Worm (Caenorhabditis elegans) whole organism, L3 larva: ENCODE results near the gene swsn-3.

ENCODE experiments used
- R02D3.7 ChIP-seq: fragments of 150-350 bp; optimal IDR thresholded peaks from 2 replicates; lab custom pipeline; 2014; ENCODE audit warnings: missing biosample characterization, missing genetic modification characterization
- ZK546.5 ChIP-seq: sonication (generic microtip); optimal IDR thresholded peaks from 2 replicates; lab custom pipeline; 2017; ENCODE audit warnings: missing biosample characterization, missing genetic modification characterization
- aly-2 ChIP-seq: fragments of 150-350 bp; optimal IDR thresholded peaks from 2 replicates; lab custom pipeline; 2014; ENCODE audit warnings: missing biosample characterization, missing genetic modification characterization
- ceh-82 ChIP-seq: fragments of 150-350 bp; optimal IDR thresholded peaks from 2 replicates; lab custom pipeline; 2014; ENCODE audit warnings: missing biosample characterization, missing genetic modification characterization
- daf-12 ChIP-seq: fragments of 150-350 bp; optimal IDR thresholded peaks from 2 replicates; lab custom pipeline; 2014; ENCODE audit warnings: missing biosample characterization, missing genetic modification reagents, missing genetic modification characterization
- egl-27 ChIP-seq: sonication (generic microtip); optimal IDR thresholded peaks from 4 replicates; lab custom pipeline; 2017; ENCODE audit warnings: missing biosample characterization, missing genetic modification reagents, missing genetic modification characterization
- egl-5 ChIP-seq: fragments of 150-350 bp; optimal IDR thresholded peaks from 2 replicates; lab custom pipeline; 2017; ENCODE audit warnings: missing biosample characterization, missing genetic modification reagents, missing genetic modification characterization, inconsistent platforms
- elt-1 ChIP-seq: fragments of 150-350 bp; optimal IDR thresholded peaks from 2 replicates; lab custom pipeline; 2014; ENCODE audit warnings: missing biosample characterization, missing genetic modification characterization
- elt-2 ChIP-seq: sonication (generic microtip); optimal IDR thresholded peaks from 2 replicates; lab custom pipeline; 2016; ENCODE audit warnings: missing genetic modification reagents, mild to moderate bottlenecking, missing genetic modification characterization, missing compliant biosample characterization
- eor-1 ChIP-seq, 2 experiments: fragments of 150-350 bp; optimal IDR thresholded peaks; 2 replicates each; lab custom pipeline; 2014 to 2018; ENCODE audit warnings: missing biosample characterization in 2 of 2, missing genetic modification characterization in 2 of 2
- fkh-10 ChIP-seq: sonication (generic microtip); optimal IDR thresholded peaks from 2 replicates; lab custom pipeline; 2017; ENCODE audit warnings: missing biosample characterization, missing genetic modification reagents, missing genetic modification characterization
- hmg-11 ChIP-seq: sonication (generic microtip); optimal IDR thresholded peaks from 2 replicates; lab custom pipeline; 2016; ENCODE audit warnings: missing genetic modification characterization, missing compliant biosample characterization
- jun-1 ChIP-seq: fragments of 150-350 bp; optimal IDR thresholded peaks from 2 replicates; lab custom pipeline; 2014; ENCODE audit warnings: missing biosample characterization, missing genetic modification reagents, missing genetic modification characterization
- lin-15B ChIP-seq: fragments of 150-350 bp; optimal IDR thresholded peaks from 2 replicates; lab custom pipeline; 2014; ENCODE audit warnings: missing biosample characterization, missing genetic modification characterization
- lsy-12 ChIP-seq: sonication (generic microtip); optimal IDR thresholded peaks from 2 replicates; lab custom pipeline; 2016; ENCODE audit warnings: mild to moderate bottlenecking, missing genetic modification characterization, missing compliant biosample characterization
- mdl-1 ChIP-seq: fragments of 150-350 bp; optimal IDR thresholded peaks from 2 replicates; lab custom pipeline; 2014; ENCODE audit warnings: missing biosample characterization, missing genetic modification characterization
- mml-1 ChIP-seq: fragments of 150-350 bp; sonication (generic microtip); optimal IDR thresholded peaks from 3 replicates; lab custom pipeline; 2014; ENCODE audit warnings: missing biosample characterization, missing genetic modification characterization
- nfya-1 ChIP-seq: sonication (generic microtip); optimal IDR thresholded peaks from 2 replicates; lab custom pipeline; 2017; ENCODE audit warnings: missing genetic modification characterization, mild to moderate bottlenecking, missing compliant biosample characterization, antibody characterized with exemption, moderate library complexity; ENCODE audit not compliant: insufficient read depth
- nhr-11 ChIP-seq: fragments of 150-350 bp; optimal IDR thresholded peaks from 2 replicates; lab custom pipeline; 2014; ENCODE audit warnings: missing biosample characterization, missing genetic modification characterization
- nhr-237 ChIP-seq: fragments of 150-350 bp; optimal IDR thresholded peaks from 2 replicates; lab custom pipeline; 2014; ENCODE audit warnings: missing biosample characterization, missing genetic modification characterization
- nhr-28 ChIP-seq: fragments of 150-350 bp; optimal IDR thresholded peaks from 2 replicates; lab custom pipeline; 2014; ENCODE audit warnings: missing biosample characterization, missing genetic modification characterization
- nhr-76 ChIP-seq: fragments of 150-350 bp; sonication (generic microtip); optimal IDR thresholded peaks from 5 replicates; lab custom pipeline; 2014; ENCODE audit warnings: missing biosample characterization, missing genetic modification characterization
- pha-4 ChIP-seq: fragments of 150-350 bp; optimal IDR thresholded peaks from 2 replicates; lab custom pipeline; 2014; ENCODE audit warnings: missing biosample characterization, missing genetic modification reagents, missing genetic modification characterization
- pqm-1 ChIP-seq: fragments of 150-350 bp; optimal IDR thresholded peaks from 2 replicates; lab custom pipeline; 2017; ENCODE audit warnings: missing biosample characterization, missing genetic modification characterization, inconsistent platforms
- sea-2 ChIP-seq: fragments of 150-350 bp; sonication (generic microtip); optimal IDR thresholded peaks from 4 replicates; lab custom pipeline; 2014; ENCODE audit warnings: missing biosample characterization, missing genetic modification reagents, missing genetic modification characterization
- tbx-2 ChIP-seq: sonication (generic microtip); optimal IDR thresholded peaks from 2 replicates; lab custom pipeline; 2016; ENCODE audit warnings: mild to moderate bottlenecking, missing genetic modification characterization, missing compliant biosample characterization
- unc-39 ChIP-seq: sonication (generic microtip); optimal IDR thresholded peaks from 4 replicates; lab custom pipeline; 2017; ENCODE audit warnings: missing biosample characterization, missing genetic modification characterization
- unc-62 ChIP-seq: fragments of 150-350 bp; sonication (generic microtip); optimal IDR thresholded peaks from 4 replicates; lab custom pipeline; 2014; ENCODE audit warnings: missing biosample characterization, missing genetic modification reagents, missing genetic modification characterization
- ztf-11 ChIP-seq: fragments of 150-350 bp; optimal IDR thresholded peaks from 2 replicates; lab custom pipeline; 2014; ENCODE audit warnings: missing biosample characterization, missing genetic modification characterization

Gene swsn-3

ce11 chrIII:2756260-2756659 lies 12.2 kb downstream of the swsn-3 start, which contains the start of gene gldi-9:
TSS of gene gldi-9 (minus strand) at chrIII:2756360.
- no peak for TF ChIP-seq ZK546.5 (tag; lab: Kevin White, UChicago)
- TF ChIP-seq nhr-28: no peak
- TF ChIP-seq elt-1 (tag; lab: Kevin White, UChicago): no peak
- TF ChIP-seq aly-2: no peak
- TF ChIP-seq nhr-237 (tag; lab: Kevin White, UChicago): no peak
- TF ChIP-seq sea-2 (GFP tag; lab: Kevin White, UChicago): no peak
- TF ChIP-seq lsy-12 (tag; lab: Kevin White, UChicago): no peak
- TF ChIP-seq pha-4: peak; percentile 33
- no peak for TF ChIP-seq egl-5

- peak; percentile 33 for TF ChIP-seq pqm-1 (tag; lab: Kevin White, UChicago)
- TF ChIP-seq R02D3.7 (tag; lab: Kevin White, UChicago): no peak
Observed at ce11 chrIII:2746553-2746952, 21.9 kb downstream of the swsn-3 start, which contains the start of gene Y71H2AM.14. TSS of gene Y71H2AM.14 (minus strand) at chrIII:2746653.

ce11 chrIII:2739469-2739868 lies 29.0 kb downstream of the swsn-3 start, which contains the start of gene cest-25:
TSS of gene cest-25 (minus strand) at chrIII:2739531.
- no peak for TF ChIP-seq unc-39 (tag; lab: Kevin White, UChicago)
- TF ChIP-seq pha-4: peak; percentile 18
- TF ChIP-seq pqm-1 (tag; lab: Kevin White, UChicago): peak; percentile 81
- peak; percentile 50 for TF ChIP-seq jun-1 (tag; lab: Kevin White, UChicago)
- no peak for TF ChIP-seq fkh-10
- no peak for TF ChIP-seq tbx-2
- peak; percentile 93 for TF ChIP-seq elt-2 (tag; lab: Kevin White, UChicago)
- no peak for TF ChIP-seq eor-1 (tag; optimal IDR thresholded peaks at IDR 0.05; lab: Kevin White, UChicago)
- TF ChIP-seq, all 47 proteins: peak for 4

ce11 chrIII:2733606-2734183 lies 34.8 kb downstream of the swsn-3 start, which contains the start of gene Y71H2AM.12:
TSS of gene Y71H2AM.12 (minus strand) at chrIII:2734091.
- no peak for TF ChIP-seq nhr-11
- peak; percentile 70 for TF ChIP-seq elt-2 (tag; lab: Kevin White, UChicago)
- TF ChIP-seq, all 47 proteins: peak for 1

- TF ChIP-seq pha-4 (peak; percentile 27), lin-15B (no peak), unc-62 (GFP tag; lab: Kevin White, UChicago) (no peak), ceh-82 (no peak), mml-1 (tag; lab: Kevin White, UChicago) (no peak), aly-2 (no peak), pqm-1 (tag; lab: Kevin White, UChicago) (peak; percentile 18), nfya-1 (tag; lab: Kevin White, UChicago) (peak; percentile 4)
Observed at ce11 chrIII:2725221-2726203, 43.0 kb downstream of the swsn-3 start, which contains the start of gene cosa-1. TSS of gene cosa-1 (plus strand) at chrIII:2726116.

- no peak for TF ChIP-seq nhr-76 (tag; lab: Kevin White, UChicago)
- TF ChIP-seq mdl-1: no peak
- no peak for TF ChIP-seq egl-27 (tag; lab: Kevin White, UChicago)
- TF ChIP-seq, all 47 proteins: peak for 0
Observed at ce11 chrIII:2724992-2725220, 43.6 kb downstream of the swsn-3 start, which contains the start of gene Y71H2AM.11. TSS of gene Y71H2AM.11 (minus strand) at chrIII:2725092.

- no peak for TF ChIP-seq ztf-11 (tag; lab: Kevin White, UChicago)
- no peak for TF ChIP-seq fkh-10
- no peak for TF ChIP-seq daf-12 (tag; lab: Kevin White, UChicago)
- peak; percentile 21 for TF ChIP-seq hmg-11 (tag; lab: Kevin White, UChicago)
- TF ChIP-seq tbx-2: no peak
- no peak for TF ChIP-seq unc-39 (tag; lab: Kevin White, UChicago)
- TF ChIP-seq, all 47 proteins: peak for 1
Observed at ce11 chrIII:2716514-2716913, 52.0 kb downstream of the swsn-3 start, which contains the start of gene tmem-132. TSS of gene tmem-132 (minus strand) at chrIII:2716614.
